Worm (Caenorhabditis elegans) whole organism, young adult: ENCODE data around the gene T24B8.7.
A peak's percentile ranks its signal among the peaks of the same experiment; 100 is the strongest.

Source experiments
- B0019.2 ChIP-seq: fragments of 200-800 bp; sonication (Bioruptor generic); conservative IDR thresholded peaks from 2 replicates; pipeline ENCODE4 v1.3.6; 2022; ENCODE audit warnings: missing genetic modification reagents, missing genetic modification characterization, missing compliant biosample characterization
- B0035.1 ChIP-seq: sonication (generic microtip); optimal IDR thresholded peaks from 2 replicates; lab custom pipeline; 2016; ENCODE audit warnings: missing genetic modification characterization, mild to moderate bottlenecking, missing compliant biosample characterization, missing genotype, missing genetic modification reagents
- B0336.3 ChIP-seq: fragments of 200-800 bp; sonication (Bioruptor generic); IDR thresholded peaks from 2 replicates; pipeline ENCODE4 v1.3.6; 2022; ENCODE audit warnings: missing genetic modification characterization, missing compliant biosample characterization
- F10E7.11 ChIP-seq: sonication (generic microtip); optimal IDR thresholded peaks from 2 replicates; lab custom pipeline; 2017; ENCODE audit warnings: mild to moderate bottlenecking, missing genetic modification characterization, moderate library complexity, missing compliant biosample characterization
- F22D6.2 ChIP-seq: sonication (generic microtip); optimal IDR thresholded peaks from 2 replicates; lab custom pipeline; 2016; ENCODE audit warnings: mild to moderate bottlenecking, missing genetic modification characterization, missing compliant biosample characterization
- F37B4.10 ChIP-seq: fragments of 200-800 bp; sonication (Bioruptor generic); IDR thresholded peaks from 2 replicates; pipeline ENCODE4 v1.3.6; 2022; ENCODE audit warnings: missing genetic modification characterization, missing compliant biosample characterization
- F49E8.2 ChIP-seq: sonication (generic microtip); optimal IDR thresholded peaks from 3 replicates; lab custom pipeline; 2017; ENCODE audit warnings: missing genetic modification characterization, mild to moderate bottlenecking, missing compliant biosample characterization, antibody characterized with exemption, moderate library complexity; ENCODE audit not compliant: insufficient read depth
- F55B11.4 ChIP-seq: sonication (generic microtip); optimal IDR thresholded peaks from 2 replicates; lab custom pipeline; 2016; ENCODE audit warnings: missing compliant biosample characterization, missing genetic modification characterization, borderline replicate concordance; ENCODE audit not compliant: insufficient read depth
- F57A8.1 ChIP-seq: fragments of 200-800 bp; sonication (Bioruptor generic); optimal IDR thresholded peaks from 2 replicates; lab custom pipeline; 2018; ENCODE audit warnings: mild to moderate bottlenecking, missing genetic modification characterization, moderate library complexity, missing compliant biosample characterization
- T26A5.8 ChIP-seq: sonication (generic microtip); optimal IDR thresholded peaks from 2 replicates; lab custom pipeline; 2016; ENCODE audit warnings: missing genetic modification characterization, missing compliant biosample characterization
- Y53F4B.3 ChIP-seq: fragments of 200-800 bp; sonication (Bioruptor generic); IDR thresholded peaks from 2 replicates; pipeline ENCODE4 v1.3.6; 2022; ENCODE audit warnings: missing genetic modification reagents, missing genetic modification characterization, missing compliant biosample characterization
- Y67H2A.10 ChIP-seq: fragments of 200-800 bp; sonication (Bioruptor generic); conservative IDR thresholded peaks from 2 replicates; pipeline ENCODE4 v1.3.6; 2022; ENCODE audit warnings: missing genetic modification reagents, missing genetic modification characterization, missing compliant biosample characterization
- akir-1 ChIP-seq: fragments of 200-800 bp; sonication (Bioruptor generic); optimal IDR thresholded peaks from 2 replicates; lab custom pipeline; 2018; ENCODE audit warnings: mild to moderate bottlenecking, missing genetic modification characterization, moderate library complexity, missing compliant biosample characterization
- aptf-3 ChIP-seq: fragments of 200-800 bp; sonication (Bioruptor generic); IDR thresholded peaks from 2 replicates; pipeline ENCODE4 v1.3.6; 2022; ENCODE audit warnings: missing genetic modification characterization, missing compliant biosample characterization
- attf-3 ChIP-seq: fragments of 200-800 bp; sonication (Bioruptor generic); conservative IDR thresholded peaks from 2 replicates; pipeline ENCODE4 v1.3.6; 2022; ENCODE audit warnings: missing genetic modification reagents, missing genetic modification characterization, missing compliant biosample characterization
- ccch-3 ChIP-seq: fragments of 200-800 bp; sonication (Bioruptor generic); optimal IDR thresholded peaks from 2 replicates; lab custom pipeline; 2018; ENCODE audit warnings: mild to moderate bottlenecking, missing genetic modification characterization, missing compliant biosample characterization
- cebp-1 ChIP-seq, 2 experiments: fragments of 200-800 bp in 1 of 2; sonication (Bioruptor generic) in 1 of 2; sonication (generic microtip) in 1 of 2; IDR thresholded peaks in 1 of 2; optimal IDR thresholded peaks in 1 of 2; 2 replicates each; pipeline versions ENCODE4 v1.3.6 to Lab custom; 2017 to 2022; ENCODE audit warnings: missing compliant biosample characterization in 2 of 2, missing genetic modification characterization in 2 of 2, mild to moderate bottlenecking in 1 of 2, missing genetic modification reagents in 1 of 2, moderate library complexity in 1 of 2
- ceh-100 ChIP-seq: fragments of 200-800 bp; sonication (Bioruptor generic); IDR thresholded peaks from 2 replicates; pipeline ENCODE4 v1.3.6; 2022; ENCODE audit warnings: missing genetic modification reagents, missing genetic modification characterization, missing compliant biosample characterization
- ceh-27 ChIP-seq: fragments of 200-800 bp; sonication (Bioruptor generic); optimal IDR thresholded peaks from 2 replicates; lab custom pipeline; 2018; ENCODE audit warnings: mild to moderate bottlenecking, missing genetic modification characterization, moderate library complexity, missing compliant biosample characterization
- chd-7 ChIP-seq: sonication (generic microtip); optimal IDR thresholded peaks from 2 replicates; lab custom pipeline; 2016; ENCODE audit warnings: mild to moderate bottlenecking, missing genetic modification characterization, moderate library complexity, missing compliant biosample characterization
- dox-1 ChIP-seq: fragments of 200-800 bp; sonication (Bioruptor generic); IDR thresholded peaks from 2 replicates; pipeline ENCODE4 v1.3.6; 2022; ENCODE audit warnings: missing genetic modification reagents, missing genetic modification characterization, missing compliant biosample characterization
- egl-18 ChIP-seq: fragments of 200-800 bp; sonication (Bioruptor generic); IDR thresholded peaks from 2 replicates; pipeline ENCODE4 v1.3.6; 2022; ENCODE audit warnings: missing genetic modification reagents, missing genetic modification characterization, missing compliant biosample characterization
- egrh-3 ChIP-seq: fragments of 200-800 bp; sonication (Bioruptor generic); IDR thresholded peaks from 2 replicates; pipeline ENCODE4 v1.3.6; 2022; ENCODE audit warnings: missing genetic modification reagents, missing genetic modification characterization, missing compliant biosample characterization
- ekl-4 ChIP-seq: fragments of 200-800 bp; sonication (Bioruptor generic); IDR thresholded peaks from 2 replicates; pipeline ENCODE4 v1.3.6; 2022; ENCODE audit warnings: missing genetic modification reagents, missing genetic modification characterization, missing compliant biosample characterization
- him-1 ChIP-seq: sonication (generic microtip); optimal IDR thresholded peaks from 2 replicates; lab custom pipeline; 2016; ENCODE audit warnings: missing genotype, missing genetic modification reagents, missing genetic modification characterization, missing compliant biosample characterization
- hlh-12 ChIP-seq: sonication (generic microtip); optimal IDR thresholded peaks from 2 replicates; lab custom pipeline; 2016; ENCODE audit warnings: missing genetic modification characterization, missing compliant biosample characterization
- hrde-1 ChIP-seq: sonication (generic microtip); optimal IDR thresholded peaks from 2 replicates; lab custom pipeline; 2016; ENCODE audit warnings: missing genetic modification characterization, mild to moderate bottlenecking, missing compliant biosample characterization, moderate library complexity, missing genotype, missing genetic modification reagents, borderline replicate concordance
- lag-1 ChIP-seq: fragments of 200-800 bp; sonication (Bioruptor generic); IDR thresholded peaks from 2 replicates; pipeline ENCODE4 v1.3.6; 2022; ENCODE audit warnings: missing genetic modification reagents, missing genetic modification characterization, missing compliant biosample characterization
- lin-40 ChIP-seq: sonication (generic microtip); optimal IDR thresholded peaks from 2 replicates; lab custom pipeline; 2016; ENCODE audit warnings: missing genetic modification characterization, mild to moderate bottlenecking, missing compliant biosample characterization, missing genotype, missing genetic modification reagents
- lsl-1 ChIP-seq: fragments of 200-800 bp; sonication (Bioruptor generic); optimal IDR thresholded peaks from 2 replicates; lab custom pipeline; 2018; ENCODE audit warnings: mild to moderate bottlenecking, missing genetic modification characterization, moderate library complexity, missing compliant biosample characterization
- madf-10 ChIP-seq: sonication (generic microtip); optimal IDR thresholded peaks from 2 replicates; lab custom pipeline; 2016; ENCODE audit warnings: mild to moderate bottlenecking, missing genetic modification characterization, missing compliant biosample characterization
- mes-4 ChIP-seq: sonication (generic microtip); optimal IDR thresholded peaks from 2 replicates; lab custom pipeline; 2016; ENCODE audit warnings: missing genotype, missing genetic modification characterization, missing compliant biosample characterization
- nfya-1 ChIP-seq: sonication (generic microtip); optimal IDR thresholded peaks from 2 replicates; lab custom pipeline; 2017; ENCODE audit warnings: antibody characterized with exemption, missing compliant biosample characterization, missing genetic modification characterization, borderline replicate concordance; ENCODE audit not compliant: insufficient read depth
- nfya-2 ChIP-seq: fragments of 200-800 bp; sonication (Bioruptor generic); IDR thresholded peaks from 2 replicates; pipeline ENCODE4 v1.3.6; 2022; ENCODE audit warnings: missing genetic modification reagents, missing genetic modification characterization, missing compliant biosample characterization
- nhr-179 ChIP-seq: sonication (generic microtip); optimal IDR thresholded peaks from 2 replicates; lab custom pipeline; 2016; ENCODE audit warnings: mild to moderate bottlenecking, missing genetic modification characterization, missing compliant biosample characterization
- nhr-90 ChIP-seq: sonication (generic microtip); optimal IDR thresholded peaks from 2 replicates; lab custom pipeline; 2016; ENCODE audit warnings: missing genotype, mild to moderate bottlenecking, missing genetic modification characterization, missing compliant biosample characterization
- pha-4 ChIP-seq: fragments of 150-350 bp; sonication (generic microtip); optimal IDR thresholded peaks from 2 replicates; lab custom pipeline; 2014; ENCODE audit warnings: missing biosample characterization, missing genetic modification reagents, missing genetic modification characterization
- rec-8 ChIP-seq, 2 experiments: sonication (generic microtip); optimal IDR thresholded peaks; 2 replicates each; lab custom pipeline; 2016; ENCODE audit warnings: mild to moderate bottlenecking in 2 of 2, missing genetic modification characterization in 2 of 2, missing genetic modification reagents in 2 of 2, missing genotype in 2 of 2, missing biosample characterization in 1 of 2, missing compliant biosample characterization in 1 of 2, moderate library complexity in 1 of 2
- rpc-1 ChIP-seq, 2 experiments: fragments of 150-350 bp in 1 of 2; sonication (generic microtip) in 1 of 2; optimal IDR thresholded peaks; 2 replicates each; lab custom pipeline; 2014 to 2018; ENCODE audit warnings: missing biosample characterization in 1 of 2, missing genetic modification characterization in 1 of 2, missing genetic modification reagents in 1 of 2, missing genotype in 1 of 2
- snpc-1.1 ChIP-seq: sonication (generic microtip); optimal IDR thresholded peaks from 2 replicates; lab custom pipeline; 2017; ENCODE audit warnings: missing genetic modification characterization, mild to moderate bottlenecking, missing compliant biosample characterization, antibody characterized with exemption, moderate library complexity, missing genotype, missing genetic modification reagents; ENCODE audit not compliant: insufficient read depth
- snpc-1.3 ChIP-seq: sonication (generic microtip); optimal IDR thresholded peaks from 2 replicates; lab custom pipeline; 2017; ENCODE audit warnings: missing genetic modification characterization, mild to moderate bottlenecking, missing compliant biosample characterization, antibody characterized with exemption, moderate library complexity, missing genotype, missing genetic modification reagents; ENCODE audit not compliant: insufficient read depth
- somi-1 ChIP-seq: fragments of 200-800 bp; sonication (Bioruptor generic); optimal IDR thresholded peaks from 2 replicates; lab custom pipeline; 2018; ENCODE audit warnings: mild to moderate bottlenecking, missing genetic modification characterization, missing compliant biosample characterization
- sptf-2 ChIP-seq: fragments of 200-800 bp; sonication (Bioruptor generic); optimal IDR thresholded peaks from 2 replicates; lab custom pipeline; 2018; ENCODE audit warnings: mild to moderate bottlenecking, missing genetic modification characterization, missing compliant biosample characterization
- tbp1 ChIP-seq: fragments of 200-800 bp; sonication (Bioruptor generic); optimal IDR thresholded peaks from 2 replicates; lab custom pipeline; 2018; ENCODE audit warnings: mild to moderate bottlenecking, missing genetic modification characterization, missing compliant biosample characterization
- tlf-1 ChIP-seq: fragments of 200-800 bp; sonication (Bioruptor generic); optimal IDR thresholded peaks from 2 replicates; lab custom pipeline; 2018; ENCODE audit warnings: mild to moderate bottlenecking, missing genetic modification characterization, missing compliant biosample characterization

Gene T24B8.7

DNA sequence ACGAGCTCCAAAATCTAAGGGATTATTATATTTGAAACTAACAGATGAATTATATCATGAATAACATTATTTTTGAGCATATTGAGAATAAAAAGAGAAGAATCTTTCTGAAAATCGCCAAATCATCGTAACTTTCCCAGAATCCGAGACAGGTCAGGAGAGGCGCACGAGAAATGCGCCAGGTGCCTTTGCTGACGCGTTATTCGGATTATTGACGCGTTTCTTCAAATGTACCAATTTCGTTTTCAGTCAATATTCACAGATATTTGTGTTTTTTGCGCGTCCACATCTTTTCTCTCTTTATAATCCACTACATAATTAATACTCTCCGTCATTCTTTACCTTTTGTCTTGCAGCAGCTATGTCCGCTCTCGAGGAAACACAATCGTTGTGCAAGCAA is 45.6 kb upstream of the T24B8.7 start, which contains the start of gene T24H10.1 (continued):
- no peak for TF ChIP-seq egrh-3 (GFP tag; lab: Robert Waterston, UW)
- TF ChIP-seq F57A8.1: no peak
- no peak for TF ChIP-seq Y67H2A.10
- TF ChIP-seq B0035.1 (tag; lab: Kevin White, UChicago): no peak
- TF ChIP-seq hlh-12 (tag; lab: Kevin White, UChicago): no peak
- TF ChIP-seq snpc-1.1 (tag; lab: Kevin White, UChicago): no peak
- no peak for TF ChIP-seq rec-8 (tag; optimal IDR thresholded peaks at IDR 0.05; lab: Kevin White, UChicago)
- TF ChIP-seq akir-1 (GFP tag; lab: Kevin White, UChicago): no peak
- TF ChIP-seq ccch-3 (GFP tag; lab: Kevin White, UChicago): no peak
- TF ChIP-seq nfya-2 (GFP tag; lab: Robert Waterston, UW): no peak
- TF ChIP-seq him-1 (tag; lab: Kevin White, UChicago): peak; percentile 34
- no peak for TF ChIP-seq F49E8.2 (tag; lab: Kevin White, UChicago)
- TF ChIP-seq F10E7.11 (tag; lab: Kevin White, UChicago): no peak
- peak; percentile 78 for TF ChIP-seq dox-1 (GFP tag; lab: Robert Waterston, UW)
- TF ChIP-seq B0336.3 (GFP tag; lab: Robert Waterston, UW): peak; percentile 77
- no peak for TF ChIP-seq T26A5.8 (tag; lab: Kevin White, UChicago)
- TF ChIP-seq ceh-100: 0 out of 2 replicates have a peak, but pooled peaks have one; percentile 36
- TF ChIP-seq somi-1: no peak
- no peak for TF ChIP-seq rpc-1 (optimal IDR thresholded peaks at IDR 0.05; lab: Kevin White, UChicago)
- TF ChIP-seq rpc-1 (tag; optimal IDR thresholded peaks at IDR 0.05; lab: Kevin White, UChicago): no peak
- no peak for TF ChIP-seq B0019.2 (GFP tag; lab: Robert Waterston, UW)
- peak; percentile 57 for TF ChIP-seq lsl-1
- no peak for TF ChIP-seq madf-10
- no peak for TF ChIP-seq mes-4 (tag; lab: Kevin White, UChicago)
- TF ChIP-seq sptf-2 (GFP tag; lab: Kevin White, UChicago): no peak
- no peak for TF ChIP-seq snpc-1.3 (tag; lab: Kevin White, UChicago)
- TF ChIP-seq ceh-27 (GFP tag; lab: Kevin White, UChicago): peak; percentile 17
- TF ChIP-seq attf-3 (GFP tag; lab: Robert Waterston, UW): peak; percentile 66; the same call in 1 of the 2 replicates
- no peak for TF ChIP-seq F22D6.2 (tag; lab: Kevin White, UChicago)
- no peak for TF ChIP-seq cebp-1 (GFP tag; IDR thresholded peaks at IDR 0.05; lab: Robert Waterston, UW)
- TF ChIP-seq cebp-1 (tag; optimal IDR thresholded peaks at IDR 0.05; lab: Kevin White, UChicago): peak; percentile 69
- TF ChIP-seq tlf-1: peak; percentile 19
- TF ChIP-seq tbp1 (GFP tag; lab: Kevin White, UChicago): peak; percentile 31
- TF ChIP-seq egl-18: no peak

DNA sequence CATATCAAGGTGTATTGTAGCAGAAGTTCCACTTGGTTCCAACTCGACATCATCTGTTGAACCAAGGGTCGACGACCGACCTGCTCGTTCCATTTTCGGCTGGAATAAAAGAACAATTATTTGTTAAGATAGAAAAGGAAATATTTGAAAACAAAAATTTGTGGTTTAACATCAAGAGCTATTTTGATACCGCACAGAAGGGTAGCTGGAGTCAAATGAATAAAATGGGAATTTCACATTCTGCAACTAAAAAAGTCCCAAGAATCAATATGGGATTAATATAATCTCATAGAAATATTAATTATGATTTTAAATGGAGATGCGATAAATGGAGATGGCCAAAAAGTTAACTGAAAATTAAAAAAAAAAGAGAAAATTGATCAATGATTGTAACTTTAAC is 45.0 kb upstream of the T24B8.7 start, which contains the start of gene clh-5:
Gene clh-5, minus strand, starts transcription at position 101 of the 400 bp plus-strand sequence.
- TF ChIP-seq nhr-179 (no peak), F37B4.10 (GFP tag; lab: Robert Waterston, UW) (no peak), rec-8 (tag; optimal IDR thresholded peaks at IDR 0.05; lab: Kevin White, UChicago) (no peak), chd-7 (tag; lab: Kevin White, UChicago) (no peak)

DNA sequence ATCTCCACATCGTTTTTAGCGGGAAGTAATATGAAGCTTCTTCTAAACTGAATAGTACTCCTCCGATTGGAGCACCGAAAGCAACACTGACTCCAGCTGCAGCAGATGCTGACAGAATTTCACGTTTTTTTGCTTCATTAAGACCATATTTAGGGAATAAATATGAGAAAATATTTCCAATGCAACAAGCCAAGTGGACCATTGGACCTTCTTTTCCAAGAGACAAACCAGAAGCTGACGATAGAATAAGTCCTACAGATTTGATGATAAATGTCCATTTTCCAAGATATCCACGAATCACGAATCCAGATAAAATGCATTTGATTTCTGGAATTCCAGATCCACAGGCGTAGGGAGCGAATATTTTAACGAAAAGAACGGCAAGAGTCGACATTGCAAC is 43.8 kb upstream of the T24B8.7 start:
- no peak for TF ChIP-seq lin-40 (tag; lab: Kevin White, UChicago)
- TF ChIP-seq Y53F4B.3 (GFP tag; lab: Robert Waterston, UW): no peak
- no peak for TF ChIP-seq nfya-1 (tag; lab: Kevin White, UChicago)
- no peak for TF ChIP-seq lag-1 (GFP tag; lab: Robert Waterston, UW)
- TF ChIP-seq nfya-2 (GFP tag; lab: Robert Waterston, UW): no peak
- no peak for TF ChIP-seq F55B11.4 (tag; lab: Kevin White, UChicago)
- TF ChIP-seq F22D6.2 (tag; lab: Kevin White, UChicago): no peak
- no peak for TF ChIP-seq nhr-90
- TF ChIP-seq pha-4 (tag; lab: Kevin White, UChicago): no peak
- no peak for TF ChIP-seq ekl-4
- no peak for TF ChIP-seq aptf-3 (GFP tag; lab: Robert Waterston, UW)
- no peak for TF ChIP-seq hrde-1 (tag; lab: Kevin White, UChicago)
- no peak for TF ChIP-seq F57A8.1
